Worm (Caenorhabditis elegans) whole organism, mixed stage, embryonic: Measurements from ENCODE around the gene flp-10.

Source experiments
- M03D4.4 ChIP-seq: sonication (generic microtip); optimal IDR thresholded peaks from 2 replicates; lab custom pipeline; 2017; ENCODE audit warnings: mild to moderate bottlenecking, missing genetic modification characterization, missing compliant biosample characterization
- bed-3 ChIP-seq: fragments of 200-800 bp; sonication (Bioruptor generic); optimal IDR thresholded peaks from 3 replicates; lab custom pipeline; 2018; ENCODE audit warnings: mild to moderate bottlenecking, missing genetic modification characterization, moderate library complexity, missing compliant biosample characterization
- blmp-1 ChIP-seq: fragments of 150-350 bp; optimal IDR thresholded peaks from 2 replicates; lab custom pipeline; 2014; ENCODE audit warnings: missing biosample characterization, missing genetic modification characterization
- ceh-39 ChIP-seq: fragments of 150-350 bp; optimal IDR thresholded peaks from 2 replicates; lab custom pipeline; 2014; ENCODE audit warnings: missing biosample characterization, missing genetic modification characterization
- ceh-83 ChIP-seq: fragments of 200-800 bp; sonication (Bioruptor generic); optimal IDR thresholded peaks from 2 replicates; lab custom pipeline; 2018; ENCODE audit warnings: mild to moderate bottlenecking, missing genetic modification characterization, missing compliant biosample characterization
- ces-1 ChIP-seq: fragments of 150-350 bp; optimal IDR thresholded peaks from 2 replicates; lab custom pipeline; 2014; ENCODE audit warnings: missing biosample characterization, missing genetic modification reagents, missing genetic modification characterization
- cnd-1 ChIP-seq: fragments of 200-800 bp; sonication (Bioruptor generic); optimal IDR thresholded peaks from 2 replicates; lab custom pipeline; 2018; ENCODE audit warnings: mild to moderate bottlenecking, missing genetic modification characterization, missing compliant biosample characterization
- drap-1 ChIP-seq: fragments of 200-800 bp; sonication (Bioruptor generic); optimal IDR thresholded peaks from 3 replicates; lab custom pipeline; 2018; ENCODE audit warnings: mild to moderate bottlenecking, missing genetic modification characterization, missing compliant biosample characterization
- elt-1 ChIP-seq: sonication (generic microtip); optimal IDR thresholded peaks from 2 replicates; lab custom pipeline; 2017; ENCODE audit warnings: missing genetic modification characterization, mild to moderate bottlenecking, missing compliant biosample characterization, antibody characterized with exemption, moderate library complexity, borderline replicate concordance; ENCODE audit not compliant: insufficient read depth
- elt-3 ChIP-seq: fragments of 150-350 bp; optimal IDR thresholded peaks from 2 replicates; lab custom pipeline; 2014; ENCODE audit warnings: missing biosample characterization, missing genetic modification characterization
- ham-2 ChIP-seq: fragments of 200-800 bp; sonication (Bioruptor generic); optimal IDR thresholded peaks from 2 replicates; lab custom pipeline; 2018; ENCODE audit warnings: mild to moderate bottlenecking, missing genetic modification characterization, missing compliant biosample characterization
- hlh-1 ChIP-seq: fragments of 150-350 bp; optimal IDR thresholded peaks from 2 replicates; lab custom pipeline; 2014; ENCODE audit warnings: missing biosample characterization, missing genetic modification reagents, missing genetic modification characterization
- lin-13 ChIP-seq: fragments of 150-350 bp; optimal IDR thresholded peaks from 2 replicates; lab custom pipeline; 2014; ENCODE audit warnings: missing biosample characterization, missing genetic modification characterization
- lsy-2 ChIP-seq: fragments of 150-350 bp; optimal IDR thresholded peaks from 2 replicates; lab custom pipeline; 2014; ENCODE audit warnings: missing biosample characterization, missing genetic modification characterization
- mep-1 ChIP-seq: fragments of 150-350 bp; optimal IDR thresholded peaks from 2 replicates; lab custom pipeline; 2017; ENCODE audit warnings: missing biosample characterization, missing genetic modification reagents, missing genetic modification characterization, inconsistent platforms
- nhr-12 ChIP-seq: fragments of 150-350 bp; optimal IDR thresholded peaks from 2 replicates; lab custom pipeline; 2014; ENCODE audit warnings: missing biosample characterization, missing genetic modification characterization
- nhr-2 ChIP-seq: fragments of 150-350 bp; optimal IDR thresholded peaks from 2 replicates; lab custom pipeline; 2014; ENCODE audit warnings: missing biosample characterization, missing genetic modification characterization
- nhr-237 ChIP-seq: fragments of 150-350 bp; optimal IDR thresholded peaks from 2 replicates; lab custom pipeline; 2014; ENCODE audit warnings: missing biosample characterization, missing genetic modification characterization
- nhr-76 ChIP-seq: sonication (generic microtip); optimal IDR thresholded peaks from 2 replicates; lab custom pipeline; 2017; ENCODE audit warnings: missing biosample characterization, missing genetic modification characterization
- sem-2 ChIP-seq: fragments of 200-800 bp; sonication (Bioruptor generic); optimal IDR thresholded peaks from 2 replicates; lab custom pipeline; 2018; ENCODE audit warnings: mild to moderate bottlenecking, missing genetic modification characterization, missing compliant biosample characterization
- snpc-4 ChIP-seq: fragments of 150-350 bp; optimal IDR thresholded peaks from 2 replicates; lab custom pipeline; 2014; ENCODE audit warnings: missing biosample characterization, missing genetic modification characterization
- sptf-1 ChIP-seq: sonication (generic microtip); optimal IDR thresholded peaks from 2 replicates; lab custom pipeline; 2017; ENCODE audit warnings: mild to moderate bottlenecking, missing genetic modification characterization, moderate library complexity, missing compliant biosample characterization
- tbx-8 ChIP-seq: fragments of 200-800 bp; sonication (Bioruptor generic); optimal IDR thresholded peaks from 2 replicates; lab custom pipeline; 2018; ENCODE audit warnings: mild to moderate bottlenecking, missing genetic modification characterization, moderate library complexity, missing compliant biosample characterization
- unc-120 ChIP-seq: sonication (generic microtip); optimal IDR thresholded peaks from 2 replicates; lab custom pipeline; 2017; ENCODE audit warnings: missing genetic modification characterization, missing compliant biosample characterization; ENCODE audit not compliant: poor library complexity, severe bottlenecking
- unc-39 ChIP-seq: fragments of 150-350 bp; optimal IDR thresholded peaks from 2 replicates; lab custom pipeline; 2014; ENCODE audit warnings: missing biosample characterization, missing genetic modification characterization
- unc-62 ChIP-seq: fragments of 150-350 bp; optimal IDR thresholded peaks from 2 replicates; lab custom pipeline; 2014; ENCODE audit warnings: missing biosample characterization, missing genetic modification reagents, missing genetic modification characterization
- zip-8 ChIP-seq: fragments of 150-350 bp; optimal IDR thresholded peaks from 2 replicates; lab custom pipeline; 2014; ENCODE audit warnings: missing biosample characterization, missing genetic modification characterization

The flp-10 gene

DNA sequence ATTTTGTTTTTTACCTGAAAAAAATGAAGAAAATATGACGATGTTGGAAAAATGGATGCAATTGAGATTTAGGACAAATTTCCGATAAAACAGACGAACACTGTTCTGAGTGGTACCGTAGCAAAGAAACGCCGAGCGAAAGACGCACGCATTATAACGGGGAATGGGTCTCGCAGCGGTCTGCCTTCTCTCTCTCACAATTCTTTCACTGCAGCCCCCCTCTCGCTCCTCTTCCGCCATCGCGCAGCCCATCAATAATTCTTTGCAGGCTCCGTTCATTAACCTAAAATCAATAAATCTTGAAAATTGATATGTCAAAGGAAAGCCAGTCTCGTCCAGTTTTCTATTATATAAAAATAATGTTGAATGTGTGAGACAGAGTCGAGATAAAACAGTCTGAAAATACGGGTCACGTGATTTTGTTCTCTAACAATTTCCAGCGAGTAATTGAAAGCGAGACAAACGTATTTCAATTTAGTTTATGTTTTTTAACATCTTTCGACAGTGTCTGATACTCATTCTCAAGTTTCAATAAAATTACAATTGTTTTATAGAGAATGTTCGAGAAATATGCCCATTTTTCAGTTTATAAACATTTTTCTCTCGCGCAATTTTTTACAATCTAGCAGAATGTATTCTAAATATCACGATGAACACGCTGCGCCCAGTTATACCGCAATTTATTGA is 40.9 kb downstream of the flp-10 start:
- TF ChIP-seq hlh-1 (tag; lab: Kevin White, UChicago) (peak; percentile 19), nhr-76 (tag; lab: Kevin White, UChicago) (no peak), mep-1 (tag; lab: Kevin White, UChicago) (peak; percentile 65), nhr-237 (tag; lab: Kevin White, UChicago) (no peak), zip-8 (tag; lab: Kevin White, UChicago) (no peak), lsy-2 (tag; lab: Kevin White, UChicago) (peak; percentile 65), nhr-12 (tag; lab: Kevin White, UChicago) (no peak), sem-2 (GFP tag; lab: Kevin White, UChicago) (no peak), cnd-1 (no peak), ces-1 (GFP tag; lab: Kevin White, UChicago) (peak; percentile 8), tbx-8 (GFP tag; lab: Kevin White, UChicago) (no peak), unc-62 (GFP tag; lab: Kevin White, UChicago) (no peak), ceh-83 (GFP tag; lab: Kevin White, UChicago) (no peak), sptf-1 (tag; lab: Kevin White, UChicago) (no peak), elt-1 (tag; lab: Kevin White, UChicago) (no peak)
- TF ChIP-seq, all 35 proteins: peak for 4

DNA sequence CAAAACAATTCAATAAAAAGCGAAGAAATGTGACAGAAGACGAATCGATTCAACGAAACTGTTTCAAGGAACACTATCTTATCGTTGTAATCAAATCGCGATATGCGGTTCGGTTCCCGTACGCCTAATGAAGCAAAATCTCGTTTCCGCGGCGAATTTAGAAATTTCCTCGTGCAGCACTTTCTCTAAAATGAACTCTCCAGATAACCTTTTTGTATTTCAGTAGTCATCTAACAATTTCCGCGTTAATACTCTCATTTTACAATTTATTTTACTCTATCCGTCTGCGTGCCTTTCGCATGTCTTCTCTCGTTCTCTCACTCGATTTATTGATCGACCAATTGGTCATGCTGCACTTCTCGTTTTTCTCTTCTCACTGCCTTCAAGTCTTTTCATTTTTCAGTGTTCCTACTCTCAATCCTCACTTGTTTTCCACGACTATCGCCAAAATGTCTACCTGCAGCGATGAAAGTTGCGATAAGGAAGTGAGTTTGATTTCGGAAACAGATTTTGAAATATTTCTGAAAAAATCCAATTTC is 41.6 kb downstream of the flp-10 start, which contains the start of the genes npp-27 and ntl-4:
Gene npp-27, minus strand, starts transcription at position 51 of the 539 bp plus-strand sequence.
Gene ntl-4, plus strand, starts transcription at position 379 of the 539 bp plus-strand sequence.
- TF ChIP-seq bed-3 = no peak
- peak; percentile 30 for TF ChIP-seq hlh-1 (tag; lab: Kevin White, UChicago)
- peak; percentile 83 for TF ChIP-seq elt-1 (tag; lab: Kevin White, UChicago)
- TF ChIP-seq ceh-83 (GFP tag; lab: Kevin White, UChicago) = peak; percentile 33
- TF ChIP-seq blmp-1 (tag; lab: Kevin White, UChicago) = no peak
- TF ChIP-seq ces-1 (GFP tag; lab: Kevin White, UChicago) = peak; percentile 6

DNA sequence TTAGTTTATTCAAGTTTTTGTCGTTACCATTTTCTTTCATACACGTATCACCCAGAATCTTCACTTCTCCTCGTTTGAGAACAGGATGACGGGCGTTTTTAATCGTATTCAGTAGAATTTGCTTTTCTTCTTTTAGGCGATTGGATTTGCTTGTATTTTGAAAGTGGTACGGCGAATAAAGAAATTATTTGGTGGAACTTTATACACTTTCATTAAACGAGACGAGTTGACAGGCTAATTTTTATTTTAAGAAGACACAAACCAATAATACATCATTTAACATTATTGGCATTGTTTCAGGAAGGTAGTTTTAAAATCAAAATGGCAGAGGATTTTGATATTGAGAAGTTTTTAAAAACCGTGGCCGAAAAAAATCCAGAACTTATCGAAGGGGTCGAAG is 46.3 kb downstream of the flp-10 start, which contains the start of gene C49H3.4:
Gene C49H3.4, plus strand, starts transcription at position 301 of the 400 bp plus-strand sequence.
- no peak for TF ChIP-seq ham-2 (GFP tag; lab: Kevin White, UChicago)

DNA sequence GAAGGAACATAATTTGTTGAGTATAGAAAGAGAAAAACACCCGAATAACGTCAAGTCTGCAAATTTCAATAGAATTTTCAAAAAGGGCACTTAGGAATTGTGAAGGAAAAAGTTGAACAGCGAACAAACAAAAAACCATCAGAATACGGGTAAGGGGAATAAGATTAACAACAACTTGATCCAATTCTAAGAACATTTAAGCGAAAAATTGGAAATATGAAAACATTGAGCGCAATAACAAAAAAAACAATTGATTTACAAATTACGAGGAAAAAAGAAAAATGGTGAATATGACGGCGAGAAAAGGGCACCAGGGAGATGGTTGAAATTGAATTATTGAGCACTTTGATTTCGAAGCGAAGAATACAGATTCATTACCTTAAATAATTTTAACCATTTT is 48.2 kb downstream of the flp-10 start:
- TF ChIP-seq nhr-76 (tag; lab: Kevin White, UChicago) (no peak), unc-62 (GFP tag; lab: Kevin White, UChicago) (no peak), unc-39 (tag; lab: Kevin White, UChicago) (no peak), snpc-4 (no peak), hlh-1 (tag; lab: Kevin White, UChicago) (no peak), ham-2 (GFP tag; lab: Kevin White, UChicago) (no peak), elt-1 (tag; lab: Kevin White, UChicago) (no peak), ceh-83 (GFP tag; lab: Kevin White, UChicago) (no peak), nhr-2 (tag; lab: Kevin White, UChicago) (no peak), lin-13 (tag; lab: Kevin White, UChicago) (no peak), nhr-12 (tag; lab: Kevin White, UChicago) (no peak), lsy-2 (tag; lab: Kevin White, UChicago) (no peak), tbx-8 (GFP tag; lab: Kevin White, UChicago) (no peak), mep-1 (tag; lab: Kevin White, UChicago) (no peak), ceh-39 (tag; lab: Kevin White, UChicago) (no peak), drap-1 (GFP tag; lab: Kevin White, UChicago) (no peak), M03D4.4 (tag; lab: Kevin White, UChicago) (no peak), cnd-1 (no peak), sem-2 (GFP tag; lab: Kevin White, UChicago) (no peak)

DNA sequence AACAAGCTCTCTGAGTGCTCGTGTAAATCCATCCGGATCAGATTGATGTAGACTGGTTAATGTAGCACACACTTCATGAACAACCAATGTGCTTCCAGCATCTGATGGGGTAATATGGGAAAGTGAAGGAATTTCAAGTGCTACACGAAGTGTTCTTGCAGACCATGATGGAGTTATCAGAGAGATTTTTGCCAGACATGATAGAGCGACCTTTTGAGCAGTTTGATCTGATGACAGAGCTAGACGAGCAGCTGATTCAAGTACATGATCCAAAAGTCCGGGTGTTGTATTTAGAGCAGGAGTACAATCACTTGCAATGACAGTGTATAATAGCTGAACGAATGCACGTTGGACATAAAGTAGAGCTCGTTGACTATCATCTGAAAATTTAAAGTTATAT is 49.2 kb downstream of the flp-10 start:
- no peak for TF ChIP-seq nhr-12 (tag; lab: Kevin White, UChicago)
- no peak for TF ChIP-seq unc-39 (tag; lab: Kevin White, UChicago)
- TF ChIP-seq unc-120 = no peak
- TF ChIP-seq zip-8 (tag; lab: Kevin White, UChicago) = no peak
- no peak for TF ChIP-seq ceh-39 (tag; lab: Kevin White, UChicago)
- TF ChIP-seq elt-3 (tag; lab: Kevin White, UChicago) = no peak
- no peak for TF ChIP-seq nhr-237 (tag; lab: Kevin White, UChicago)
